Worm (Caenorhabditis elegans): Measurements from ENCODE around the gene srh-296.

srh-296 gene

DNA sequence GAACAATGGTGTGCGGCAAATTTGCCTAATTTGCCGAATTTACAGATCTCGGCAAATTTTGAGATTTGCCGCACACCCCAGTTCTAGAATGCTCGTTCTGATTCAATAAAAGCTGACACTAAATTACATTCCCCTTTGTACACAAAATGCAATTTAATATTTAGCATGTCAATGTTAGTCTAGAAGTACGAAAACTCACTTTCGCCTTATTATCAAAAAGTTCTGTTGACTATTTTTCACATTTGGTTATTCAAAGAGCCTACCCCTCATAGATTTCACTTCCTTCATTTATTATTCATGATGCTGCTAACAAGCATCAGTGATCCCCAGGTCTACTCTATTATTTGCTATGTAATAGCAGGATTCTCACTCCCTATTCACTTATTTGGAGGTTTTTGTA is 8.4 kb downstream of the srh-296 start, which contains the start of gene srh-298:
Gene srh-298, plus strand, starts transcription at position 301 of the 400 bp plus-strand sequence.
- TF ChIP-seq sma-3 (GFP tag; optimal IDR thresholded peaks at IDR 0.05) (no peak), mdl-1 (tag; optimal IDR thresholded peaks at IDR 0.05) (no peak), crh-2 (tag; optimal IDR thresholded peaks at IDR 0.05) (no peak), nhr-12 (tag; optimal IDR thresholded peaks at IDR 0.05) (no peak), lin-13 (GFP tag; optimal IDR thresholded peaks at IDR 0.05) (no peak), alr-1 (tag; optimal IDR thresholded peaks at IDR 0.05) (no peak), C34F6.9 (tag; optimal IDR thresholded peaks at IDR 0.05) (no peak), nhr-23 (tag; optimal IDR thresholded peaks at IDR 0.05) (no peak), fos-1 (tag; optimal IDR thresholded peaks at IDR 0.05) (no peak), nhr-11 (tag; optimal IDR thresholded peaks at IDR 0.05) (no peak), nhr-21 (tag; optimal IDR thresholded peaks at IDR 0.05) (no peak), F13H6.1 (tag; optimal IDR thresholded peaks at IDR 0.05) (no peak), Y55F3AM.14 (GFP tag; optimal IDR thresholded peaks at IDR 0.05) (no peak), nhr-10 (tag; optimal IDR thresholded peaks at IDR 0.05) (no peak), ztf-4 (tag; optimal IDR thresholded peaks at IDR 0.05) (no peak), zag-1 (tag; optimal IDR thresholded peaks at IDR 0.05) (no peak), ceh-16 (tag; optimal IDR thresholded peaks at IDR 0.05) (no peak)

DNA sequence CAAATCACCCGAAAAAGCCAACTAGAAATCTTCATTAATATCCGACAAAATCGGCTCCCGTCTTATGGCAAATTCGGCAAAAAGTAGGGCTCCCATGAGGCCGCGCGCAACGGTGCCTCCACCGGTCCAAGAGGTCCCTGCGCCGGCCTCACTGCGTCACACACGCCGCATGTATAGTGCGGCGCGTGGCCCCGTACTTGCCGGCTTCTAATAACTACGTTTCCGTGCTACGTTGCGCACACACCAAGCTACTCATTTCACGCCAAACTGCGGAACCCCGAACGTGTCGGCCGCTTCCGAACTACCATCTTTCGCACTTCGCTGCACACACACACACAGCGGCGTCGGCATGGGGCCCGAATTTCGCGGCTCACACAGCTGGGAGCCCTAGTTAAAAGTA is 9.6 kb downstream of the srh-296 start:
- no peak for TF ChIP-seq unc-62 (GFP tag; optimal IDR thresholded peaks at IDR 0.05)
- TF ChIP-seq lin-11 (tag; optimal IDR thresholded peaks at IDR 0.05) = no peak
- no peak for TF ChIP-seq nhr-237 (tag; optimal IDR thresholded peaks at IDR 0.05)
- TF ChIP-seq nhr-25 (tag; optimal IDR thresholded peaks at IDR 0.05) = no peak
- TF ChIP-seq ama-1 (optimal IDR thresholded peaks at IDR 0.05) = no peak
- no peak for TF ChIP-seq C34F6.9 (tag; optimal IDR thresholded peaks at IDR 0.05)
- no peak for TF ChIP-seq blmp-1 (tag; optimal IDR thresholded peaks at IDR 0.05; ENCODE audit: insufficient read depth)
- TF ChIP-seq nhr-11 (tag; optimal IDR thresholded peaks at IDR 0.05) = no peak
- TF ChIP-seq nhr-23 (tag; optimal IDR thresholded peaks at IDR 0.05) = no peak
- TF ChIP-seq nhr-77 (tag; optimal IDR thresholded peaks at IDR 0.05) = no peak
- TF ChIP-seq F13H6.1 (tag; optimal IDR thresholded peaks at IDR 0.05) = no peak
- TF ChIP-seq ceh-82 (tag; optimal IDR thresholded peaks at IDR 0.05) = no peak
- TF ChIP-seq nhr-129 (tag; optimal IDR thresholded peaks at IDR 0.05) = no peak
- no peak for TF ChIP-seq aly-2 (tag; optimal IDR thresholded peaks at IDR 0.05)
- TF ChIP-seq snpc-4 (tag; optimal IDR thresholded peaks at IDR 0.05) = no peak
- no peak for TF ChIP-seq ztf-4 (tag; optimal IDR thresholded peaks at IDR 0.05)
- no peak for TF ChIP-seq nhr-6 (tag; optimal IDR thresholded peaks at IDR 0.05)
- no peak for TF ChIP-seq egl-27 (tag; optimal IDR thresholded peaks at IDR 0.05)
- no peak for TF ChIP-seq ZK546.5 (tag; optimal IDR thresholded peaks at IDR 0.05)

DNA sequence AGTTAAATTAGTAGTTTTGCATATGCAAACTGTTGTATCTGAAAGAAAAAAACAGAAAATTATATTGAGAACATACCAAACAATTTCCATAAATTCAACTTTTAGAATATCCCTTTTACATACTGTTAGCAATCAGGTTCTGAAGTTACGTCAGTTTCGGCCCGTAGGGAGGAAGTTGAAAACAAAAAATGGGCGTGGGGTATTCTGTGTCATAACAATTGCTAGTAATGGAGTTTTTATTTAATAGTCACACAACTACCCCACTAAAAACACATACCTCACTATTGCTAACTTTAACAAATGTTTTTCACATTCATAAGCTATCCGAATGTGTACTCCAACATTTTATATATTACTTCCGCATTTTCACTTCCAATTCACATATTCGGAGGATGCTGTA is 11.7 kb downstream of the srh-296 start, which contains the start of gene srh-300:
Gene srh-300, plus strand, starts transcription at position 301 of the 400 bp plus-strand sequence.
- no peak for TF ChIP-seq nhr-10 (tag; optimal IDR thresholded peaks at IDR 0.05)
- no peak for TF ChIP-seq nhr-25 (tag; optimal IDR thresholded peaks at IDR 0.05)
- no peak for TF ChIP-seq lsy-2 (tag; optimal IDR thresholded peaks at IDR 0.05)
- TF ChIP-seq ZK546.5 (tag; optimal IDR thresholded peaks at IDR 0.05) = no peak
- TF ChIP-seq ceh-82 (tag; optimal IDR thresholded peaks at IDR 0.05) = no peak
- no peak for TF ChIP-seq ztf-4 (tag; optimal IDR thresholded peaks at IDR 0.05)
- TF ChIP-seq elt-3 (tag; optimal IDR thresholded peaks at IDR 0.05) = no peak
- TF ChIP-seq alr-1 (tag; optimal IDR thresholded peaks at IDR 0.05) = no peak

DNA sequence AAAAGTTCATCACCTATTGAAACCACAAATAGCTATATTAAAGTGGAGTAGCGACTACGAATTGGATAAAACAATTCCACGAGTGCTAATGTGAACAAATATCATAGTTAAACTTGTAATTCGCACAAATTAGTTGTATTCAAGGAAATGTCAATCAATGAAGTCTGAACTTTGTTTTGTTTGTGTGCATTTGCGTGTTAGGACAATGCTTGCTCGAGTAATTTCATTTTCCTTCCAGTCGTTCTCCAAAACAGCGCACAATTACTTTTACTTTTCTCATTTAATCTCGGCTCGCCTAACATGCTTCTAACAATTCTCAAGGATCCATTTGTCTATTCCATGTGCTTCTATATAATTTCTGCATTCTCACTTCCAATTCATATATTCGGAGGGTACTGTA is 14.5 kb downstream of the srh-296 start, which contains the start of gene srh-301:
Gene srh-301, plus strand, starts transcription at position 301 of the 400 bp plus-strand sequence.
- TF ChIP-seq alr-1 (tag; optimal IDR thresholded peaks at IDR 0.05) (no peak), nhr-129 (tag; optimal IDR thresholded peaks at IDR 0.05) (no peak), unc-55 (GFP tag; optimal IDR thresholded peaks at IDR 0.05) (no peak), unc-39 (tag; optimal IDR thresholded peaks at IDR 0.05) (no peak), lin-13 (GFP tag; optimal IDR thresholded peaks at IDR 0.05) (no peak), mdl-1 (tag; optimal IDR thresholded peaks at IDR 0.05) (no peak), blmp-1 (tag; optimal IDR thresholded peaks at IDR 0.05; ENCODE audit: insufficient read depth) (no peak), fos-1 (tag; optimal IDR thresholded peaks at IDR 0.05) (no peak), F13H6.1 (tag; optimal IDR thresholded peaks at IDR 0.05) (no peak)

DNA sequence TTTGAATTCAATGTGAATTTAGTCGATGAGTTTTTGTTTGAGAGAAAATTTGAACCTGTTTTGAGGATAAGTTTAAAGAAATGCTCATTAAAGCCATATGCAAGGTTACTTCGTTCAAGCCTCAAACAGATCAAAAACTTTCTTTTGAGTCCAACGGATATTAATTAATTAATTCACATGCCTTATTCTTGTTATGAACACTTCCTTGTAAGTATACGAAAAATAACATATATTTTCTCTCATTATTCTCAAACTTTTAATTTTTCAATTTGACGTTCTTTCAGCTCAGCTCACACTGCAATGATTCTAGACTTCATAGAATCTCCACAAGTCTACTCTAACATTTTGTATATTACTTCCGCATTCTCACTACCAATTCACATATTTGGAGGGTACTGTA is 18.2 kb downstream of the srh-296 start, which contains the start of gene srh-304:
Gene srh-304, plus strand, starts transcription at position 301 of the 400 bp plus-strand sequence.
- no peak for TF ChIP-seq unc-62 (GFP tag; optimal IDR thresholded peaks at IDR 0.05)
- no peak for TF ChIP-seq mdl-1 (tag; optimal IDR thresholded peaks at IDR 0.05)
- TF ChIP-seq nhr-21 (tag; optimal IDR thresholded peaks at IDR 0.05) = no peak
- TF ChIP-seq nhr-129 (tag; optimal IDR thresholded peaks at IDR 0.05) = no peak
- TF ChIP-seq ztf-4 (tag; optimal IDR thresholded peaks at IDR 0.05) = no peak
- TF ChIP-seq skn-1 (tag; optimal IDR thresholded peaks at IDR 0.05) = no peak
- no peak for TF ChIP-seq snpc-4 (tag; optimal IDR thresholded peaks at IDR 0.05)
- TF ChIP-seq ama-1 (optimal IDR thresholded peaks at IDR 0.05) = no peak
- TF ChIP-seq nhr-12 (tag; optimal IDR thresholded peaks at IDR 0.05) = no peak
- TF ChIP-seq nhr-23 (tag; optimal IDR thresholded peaks at IDR 0.05) = no peak
- TF ChIP-seq unc-55 (GFP tag; optimal IDR thresholded peaks at IDR 0.05) = no peak
- no peak for TF ChIP-seq dmd-4 (tag; optimal IDR thresholded peaks at IDR 0.05)
- TF ChIP-seq unc-39 (tag; optimal IDR thresholded peaks at IDR 0.05) = no peak
- TF ChIP-seq crh-2 (tag; optimal IDR thresholded peaks at IDR 0.05) = no peak
